Fruit fly (Drosophila melanogaster) whole organism, embryonic: ENCODE data around the gene CG6345.

ENCODE experiments used
- Bgb ChIP-seq: fragments of 200-800 bp; sonication (Bioruptor generic); IDR thresholded peaks from 2 replicates; pipeline ENCODE4 v1.3.6; 2022; ENCODE audit warnings: missing biosample characterization, missing genetic modification characterization; ENCODE audit not compliant: partially characterized antibody
- CG11456 ChIP-seq: fragments of 200-800 bp; sonication (Bioruptor generic); IDR thresholded peaks from 3 replicates; pipeline ENCODE4 v1.3.6; 2022; ENCODE audit warnings: missing biosample characterization, missing genetic modification characterization
- CG11696 ChIP-seq: fragments of 200-800 bp; sonication (Bioruptor generic); IDR thresholded peaks from 2 replicates; pipeline ENCODE4 v1.3.6; 2022; ENCODE audit warnings: missing biosample characterization, missing genetic modification characterization
- CG12659 ChIP-seq: fragments of 200-800 bp; sonication (Bioruptor generic); optimal IDR thresholded peaks from 3 replicates; lab custom pipeline; 2017; ENCODE audit warnings: mild to moderate bottlenecking, missing biosample characterization, missing genetic modification reagents, missing genetic modification characterization
- CG13287 ChIP-seq: fragments of 200-800 bp; sonication (Bioruptor generic); IDR thresholded peaks from 2 replicates; pipeline ENCODE4 v1.3.6; 2022; ENCODE audit warnings: missing biosample characterization, missing genetic modification characterization; ENCODE audit not compliant: partially characterized antibody
- CG14710 ChIP-seq: fragments of 200-800 bp; sonication (Bioruptor generic); optimal IDR thresholded peaks from 3 replicates; lab custom pipeline; 2019; ENCODE audit warnings: missing biosample characterization, mild to moderate bottlenecking, missing genetic modification characterization, moderate library complexity
- CG14860 ChIP-seq: fragments of 200-800 bp; sonication (Bioruptor generic); IDR thresholded peaks from 3 replicates; pipeline ENCODE4 v1.3.6; 2022; ENCODE audit warnings: missing biosample characterization, missing genetic modification characterization; ENCODE audit not compliant: partially characterized antibody
- CG17328 ChIP-seq: fragments of 200-800 bp; sonication (Bioruptor generic); IDR thresholded peaks from 2 replicates; pipeline ENCODE4 v1.3.6; 2022; ENCODE audit warnings: missing biosample characterization, missing genetic modification characterization
- CG2116 ChIP-seq: fragments of 200-800 bp; sonication (Bioruptor generic); optimal IDR thresholded peaks from 3 replicates; lab custom pipeline; 2018; ENCODE audit warnings: missing biosample characterization, mild to moderate bottlenecking, missing genetic modification characterization
- CG31441 ChIP-seq: fragments of 200-800 bp; sonication (Bioruptor generic); IDR thresholded peaks from 2 replicates; pipeline ENCODE4 v1.3.6; 2022; ENCODE audit warnings: missing biosample characterization, missing genetic modification characterization
- CG3163 ChIP-seq: fragments of 200-800 bp; sonication (Bioruptor generic); optimal IDR thresholded peaks from 3 replicates; lab custom pipeline; 2016; ENCODE audit warnings: missing biosample characterization, missing genetic modification characterization
- CG32767 ChIP-seq: fragments of 200-800 bp; sonication (Bioruptor generic); IDR thresholded peaks from 2 replicates; pipeline ENCODE4 v1.3.6; 2022; ENCODE audit warnings: missing biosample characterization, missing genetic modification characterization
- CG34422 ChIP-seq: fragments of 200-800 bp; sonication (Bioruptor generic); IDR thresholded peaks from 3 replicates; pipeline ENCODE4 v1.3.6; 2022; ENCODE audit warnings: missing biosample characterization, missing genetic modification characterization
- CG5953 ChIP-seq: fragments of 200-800 bp; sonication (Bioruptor generic); IDR thresholded peaks from 2 replicates; pipeline ENCODE4 v1.3.6; 2022; ENCODE audit warnings: missing biosample characterization, missing genetic modification characterization
- CG6254 ChIP-seq: fragments of 200-800 bp; sonication (Bioruptor generic); optimal IDR thresholded peaks from 3 replicates; lab custom pipeline; 2017; ENCODE audit warnings: mild to moderate bottlenecking, missing biosample characterization, missing genetic modification reagents, missing genetic modification characterization
- CG6272 ChIP-seq: fragments of 200-800 bp; sonication (Bioruptor generic); IDR thresholded peaks from 2 replicates; pipeline ENCODE4 v1.3.6; 2022; ENCODE audit warnings: missing biosample characterization, missing genetic modification characterization
- CG6791 ChIP-seq: fragments of 200-800 bp; sonication (Bioruptor generic); IDR thresholded peaks from 3 replicates; pipeline ENCODE4 v1.3.6; 2022; ENCODE audit warnings: missing biosample characterization, missing genetic modification characterization; ENCODE audit not compliant: partially characterized antibody
- CG7745 ChIP-seq: fragments of 200-800 bp; sonication (Bioruptor generic); optimal IDR thresholded peaks from 2 replicates; lab custom pipeline; 2018; ENCODE audit warnings: missing biosample characterization, mild to moderate bottlenecking, missing genetic modification characterization, moderate library complexity
- Elba2 ChIP-seq: fragments of 200-800 bp; sonication (Bioruptor generic); optimal IDR thresholded peaks from 3 replicates; lab custom pipeline; 2016; ENCODE audit warnings: missing biosample characterization, missing genetic modification characterization
- HLH54F ChIP-seq: fragments of 200-800 bp; sonication (Bioruptor generic); optimal IDR thresholded peaks from 3 replicates; lab custom pipeline; 2016; ENCODE audit warnings: missing biosample characterization, missing genetic modification characterization
- Kr ChIP-seq: fragments of 200-800 bp; sonication (Bioruptor generic); optimal IDR thresholded peaks from 2 replicates; lab custom pipeline; 2017; ENCODE audit warnings: missing biosample characterization, mild to moderate bottlenecking, missing genetic modification characterization
- MESR4 ChIP-seq: fragments of 200-800 bp; sonication (Bioruptor generic); optimal IDR thresholded peaks from 2 replicates; lab custom pipeline; 2018; ENCODE audit warnings: missing biosample characterization, mild to moderate bottlenecking, missing genetic modification characterization, moderate library complexity
- NFAT ChIP-seq: fragments of 200-800 bp; sonication (Bioruptor generic); IDR thresholded peaks from 2 replicates; pipeline ENCODE4 v1.3.6; 2022; ENCODE audit warnings: missing biosample characterization, missing genetic modification characterization
- Nf-YC ChIP-seq: fragments of 200-800 bp; optimal IDR thresholded peaks from 3 replicates; lab custom pipeline; 2019; ENCODE audit warnings: missing biosample characterization, mild to moderate bottlenecking, missing genetic modification characterization, moderate library complexity
- NfI ChIP-seq: fragments of 200-800 bp; sonication (Bioruptor generic); optimal IDR thresholded peaks from 3 replicates; lab custom pipeline; 2018; ENCODE audit warnings: missing biosample characterization, mild to moderate bottlenecking, missing genetic modification characterization, moderate library complexity
- Optix ChIP-seq: fragments of 200-800 bp; sonication (Bioruptor generic); IDR thresholded peaks from 3 replicates; pipeline ENCODE4 v1.3.6; 2022; ENCODE audit warnings: missing biosample characterization, missing genetic modification characterization
- Pdp1 ChIP-seq, 2 experiments: fragments of 200-800 bp; sonication (Bioruptor generic); optimal IDR thresholded peaks; 3 replicates each; lab custom pipeline; 2016; ENCODE audit warnings: missing biosample characterization in 2 of 2, missing genetic modification characterization in 2 of 2, mild to moderate bottlenecking in 1 of 2, moderate library complexity in 1 of 2
- Sox100B ChIP-seq: fragments of 200-800 bp; sonication (Bioruptor generic); optimal IDR thresholded peaks from 3 replicates; lab custom pipeline; 2018; ENCODE audit warnings: missing biosample characterization, mild to moderate bottlenecking, missing genetic modification characterization
- TFAM ChIP-seq: fragments of 200-800 bp; sonication (Bioruptor generic); optimal IDR thresholded peaks from 2 replicates; lab custom pipeline; 2017; ENCODE audit warnings: missing biosample characterization, missing genetic modification characterization, inconsistent platforms
- cato ChIP-seq: fragments of 200-800 bp; sonication (Bioruptor generic); optimal IDR thresholded peaks from 2 replicates; lab custom pipeline; 2016; ENCODE audit warnings: missing biosample characterization, missing genetic modification characterization, borderline replicate concordance
- caup ChIP-seq: fragments of 200-800 bp; sonication (Bioruptor generic); optimal IDR thresholded peaks from 3 replicates; lab custom pipeline; 2017; ENCODE audit warnings: missing biosample characterization, mild to moderate bottlenecking, missing genetic modification characterization, moderate library complexity; ENCODE audit not compliant: severe bottlenecking
- crol ChIP-seq: fragments of 200-800 bp; sonication (Bioruptor generic); IDR thresholded peaks from 2 replicates; pipeline ENCODE4 v1.3.6; 2022; ENCODE audit warnings: missing biosample characterization, missing genetic modification characterization
- cwo ChIP-seq: fragments of 200-800 bp; sonication (Bioruptor generic); optimal IDR thresholded peaks from 3 replicates; lab custom pipeline; 2017; ENCODE audit warnings: missing biosample characterization, missing genetic modification characterization, mild to moderate bottlenecking, moderate library complexity, missing genetic modification reagents
- gfzf ChIP-seq: fragments of 200-800 bp; sonication (Bioruptor generic); optimal IDR thresholded peaks from 2 replicates; lab custom pipeline; 2016; ENCODE audit warnings: missing biosample characterization, mild to moderate bottlenecking, missing genetic modification characterization, moderate library complexity
- gt ChIP-seq: fragments of 200-800 bp; sonication (Bioruptor generic); IDR thresholded peaks from 2 replicates; pipeline ENCODE4 v1.3.6; 2022; ENCODE audit warnings: missing biosample characterization, missing genetic modification characterization
- inv ChIP-seq: fragments of 200-800 bp; sonication (Bioruptor generic); IDR thresholded peaks from 2 replicates; pipeline ENCODE4 v1.3.6; 2022; ENCODE audit warnings: missing biosample characterization, missing genetic modification characterization; ENCODE audit not compliant: partially characterized antibody
- kah ChIP-seq: fragments of 200-800 bp; sonication (Bioruptor generic); optimal IDR thresholded peaks from 2 replicates; lab custom pipeline; 2018; ENCODE audit warnings: missing biosample characterization, mild to moderate bottlenecking, missing genetic modification characterization
- lmd ChIP-seq: fragments of 200-800 bp; sonication (Bioruptor generic); IDR thresholded peaks from 2 replicates; pipeline ENCODE4 v1.3.6; 2022; ENCODE audit warnings: missing biosample characterization, missing genetic modification characterization
- phol ChIP-seq: fragments of 200-800 bp; sonication (Bioruptor generic); optimal IDR thresholded peaks from 3 replicates; lab custom pipeline; 2018; ENCODE audit warnings: missing biosample characterization, mild to moderate bottlenecking, missing genetic modification characterization, moderate library complexity
- ranshi ChIP-seq: fragments of 200-800 bp; sonication (Bioruptor generic); IDR thresholded peaks from 2 replicates; pipeline ENCODE4 v1.3.6; 2022; ENCODE audit warnings: missing biosample characterization, missing genetic modification characterization
- sd ChIP-seq: fragments of 200-800 bp; sonication (Bioruptor generic); optimal IDR thresholded peaks from 3 replicates; lab custom pipeline; 2018; ENCODE audit warnings: missing biosample characterization, mild to moderate bottlenecking, missing genetic modification characterization, moderate library complexity
- sens-2 ChIP-seq: fragments of 200-800 bp; sonication (Bioruptor generic); IDR thresholded peaks from 2 replicates; pipeline ENCODE4 v1.3.6; 2022; ENCODE audit warnings: missing biosample characterization, missing genetic modification characterization
- shn ChIP-seq: fragments of 200-800 bp; sonication (Bioruptor generic); optimal IDR thresholded peaks from 3 replicates; lab custom pipeline; 2016; ENCODE audit warnings: missing biosample characterization, missing genetic modification characterization
- slou ChIP-seq: fragments of 200-800 bp; sonication (Bioruptor generic); optimal IDR thresholded peaks from 3 replicates; lab custom pipeline; 2016; ENCODE audit warnings: missing biosample characterization, missing genetic modification characterization
- tll ChIP-seq, 2 experiments: fragments of 200-800 bp in 1 of 2; fragments of >200 bp in 1 of 2; sonication (Bioruptor generic) in 1 of 2; optimal IDR thresholded peaks; 2 replicates each; lab custom pipeline; 2017 to 2019; ENCODE audit warnings: missing biosample characterization in 2 of 2, missing genetic modification characterization in 2 of 2, mild to moderate bottlenecking in 1 of 2, moderate library complexity in 1 of 2
- trem ChIP-seq: fragments of 200-800 bp; optimal IDR thresholded peaks from 3 replicates; lab custom pipeline; 2019; ENCODE audit warnings: missing biosample characterization, mild to moderate bottlenecking, missing genetic modification characterization, moderate library complexity
- usp ChIP-seq: fragments of >200 bp; optimal IDR thresholded peaks from 2 replicates; lab custom pipeline; 2017; ENCODE audit warnings: missing biosample characterization, missing genetic modification characterization
- zen ChIP-seq: fragments of 200-800 bp; sonication (Bioruptor generic); optimal IDR thresholded peaks from 3 replicates; lab custom pipeline; 2018; ENCODE audit warnings: missing biosample characterization, mild to moderate bottlenecking, missing genetic modification characterization, moderate library complexity
- zfh2 ChIP-seq: fragments of 200-800 bp; sonication (Bioruptor generic); optimal IDR thresholded peaks from 2 replicates; lab custom pipeline; 2016; ENCODE audit warnings: missing biosample characterization, missing genetic modification characterization

Gene CG6345

DNA sequence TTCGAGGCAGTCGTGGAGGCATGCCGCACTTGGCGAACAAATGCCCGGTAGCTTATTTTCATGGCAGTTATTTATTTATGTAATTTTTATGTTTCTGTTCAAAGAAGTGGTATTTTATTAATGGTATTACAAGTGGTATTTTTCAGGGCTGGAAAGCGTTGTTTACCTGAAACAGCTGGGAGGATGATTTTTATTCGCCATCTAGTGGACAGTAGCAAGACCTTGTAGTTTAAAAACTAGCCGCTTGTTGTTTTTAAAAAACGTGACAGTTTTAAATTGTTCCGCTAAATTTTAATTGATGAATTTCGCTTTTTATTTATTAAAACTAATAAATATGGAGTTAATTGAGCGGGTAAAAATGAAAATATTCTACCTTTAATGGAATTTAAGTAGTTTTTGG lies at the start of gene CG6345 (continued):
- TF ChIP-seq CG5953: no peak; the same call in 1 of the 2 replicates
- peak; percentile 76 for TF ChIP-seq Kr
- TF ChIP-seq caup (GFP tag; lab: Kevin White, UChicago): peak; percentile 92
- peak; percentile 96 for TF ChIP-seq CG11456 (GFP tag; lab: Robert Waterston, UW)
- TF ChIP-seq cato: peak; percentile 66
- TF ChIP-seq CG13287 (GFP tag; lab: Robert Waterston, UW): peak; percentile 48; the same call in 1 of the 2 replicates
- peak; percentile 87 for TF ChIP-seq Sox100B
- TF ChIP-seq HLH54F (GFP tag; lab: Kevin White, UChicago): peak; percentile 50
- peak; percentile 57 for TF ChIP-seq TFAM (GFP tag; lab: Kevin White, UChicago)
- TF ChIP-seq CG14710: peak; percentile 87
- TF ChIP-seq cwo (GFP tag; lab: Kevin White, UChicago): peak; percentile 88
- TF ChIP-seq CG3163 (GFP tag; lab: Kevin White, UChicago): peak; percentile 21
- TF ChIP-seq CG7745 (tag; lab: Kevin White, UChicago): no peak
- peak; percentile 72; the same call in 2 of the 3 replicates for TF ChIP-seq Optix
- TF ChIP-seq CG2116 (GFP tag; lab: Kevin White, UChicago): peak; percentile 67
- no peak for TF ChIP-seq crol (GFP tag; lab: Robert Waterston, UW)
- TF ChIP-seq CG6254 (GFP tag; lab: Kevin White, UChicago): peak; percentile 91
- TF ChIP-seq lmd: peak; percentile 80
- TF ChIP-seq slou (GFP tag; lab: Kevin White, UChicago): peak; percentile 54
- peak; percentile 45; the same call in 1 of the 2 replicates for TF ChIP-seq CG6272 (GFP tag; lab: Robert Waterston, UW)
- TF ChIP-seq CG31441 (GFP tag; lab: Robert Waterston, UW): peak; percentile 85
- TF ChIP-seq sens-2 (GFP tag; lab: Robert Waterston, UW): peak; percentile 83
- peak; percentile 35 for TF ChIP-seq gfzf (GFP tag; lab: Kevin White, UChicago)
- peak; percentile 88; the same call in 2 of the 3 replicates for TF ChIP-seq CG34422 (GFP tag; lab: Robert Waterston, UW)
- no peak for TF ChIP-seq usp (GFP tag; lab: Kevin White, UChicago)
- TF ChIP-seq CG14860 (GFP tag; lab: Robert Waterston, UW): no peak
- TF ChIP-seq Elba2 (GFP tag; lab: Kevin White, UChicago): peak; percentile 50
- TF ChIP-seq CG12659: peak; percentile 85
- no peak for TF ChIP-seq Bgb
- peak; percentile 89 for TF ChIP-seq zen
- peak; percentile 76 for TF ChIP-seq phol (tag; lab: Kevin White, UChicago)
- peak; percentile 90 for TF ChIP-seq NfI
- peak; percentile 42; the same call in 1 of the 2 replicates for TF ChIP-seq CG11696 (GFP tag; lab: Robert Waterston, UW)
- peak; percentile 77 for TF ChIP-seq trem (tag; lab: Kevin White, UChicago)
- no peak for TF ChIP-seq inv
- peak; percentile 82 for TF ChIP-seq NFAT (GFP tag; lab: Robert Waterston, UW)
- TF ChIP-seq sd: no peak
- peak; percentile 34 for TF ChIP-seq zfh2 (GFP tag; lab: Kevin White, UChicago)
- peak; percentile 80 to 96 for TF ChIP-seq Pdp1 (GFP tag; optimal IDR thresholded peaks at IDR 0.05; lab: Kevin White, UChicago)
- TF ChIP-seq CG32767 (GFP tag; lab: Robert Waterston, UW): 0 out of 2 replicates have a peak, but pooled peaks have one; percentile 24
- no peak for TF ChIP-seq gt (GFP tag; lab: Robert Waterston, UW)
- TF ChIP-seq tll (GFP tag; optimal IDR thresholded peaks at IDR 0.05; lab: Kevin White, UChicago): peak in 1 of 2 experiments; percentile 63
- TF ChIP-seq kah (GFP tag; lab: Kevin White, UChicago): peak; percentile 85
- TF ChIP-seq CG6791 (GFP tag; lab: Robert Waterston, UW): no peak
- peak; percentile 81 for TF ChIP-seq ranshi (GFP tag; lab: Robert Waterston, UW)
- TF ChIP-seq CG17328 (GFP tag; lab: Robert Waterston, UW): peak; percentile 78
- peak; percentile 81 for TF ChIP-seq Nf-YC
- peak; percentile 68 for TF ChIP-seq MESR4 (GFP tag; lab: Kevin White, UChicago)
- peak; percentile 85 for TF ChIP-seq shn (GFP tag; lab: Kevin White, UChicago)
